Fruit fly (Drosophila melanogaster): ENCODE data around the gene CG42353.

The CG42353 gene

dm6 chrX:16148974-16149373, 44.2 kb upstream of the CG42353 start, which contains the start of gene disco-r (continued):
- peak in 1 of 2 experiments; percentile 42 for TF ChIP-seq Dfd (GFP tag; optimal IDR thresholded peaks at IDR 0.05)
- peak; percentile 0 for TF ChIP-seq cad (GFP tag; optimal IDR thresholded peaks at IDR 0.05)
- TF ChIP-seq Dip2 (GFP tag; IDR thresholded peaks at IDR 0.05): no peak
- no peak for TF ChIP-seq CG17328 (GFP tag; IDR thresholded peaks at IDR 0.05)
- peak; percentile 70 for TF ChIP-seq disco-r (GFP tag; optimal IDR thresholded peaks at IDR 0.05)
- TF ChIP-seq Abd-B (GFP tag; optimal IDR thresholded peaks at IDR 0.05): no peak
- 0 out of 2 replicates have a peak, but pooled peaks have one; percentile 41 for TF ChIP-seq hbn (GFP tag; IDR thresholded peaks at IDR 0.05; ENCODE audit: partially characterized antibody)
- no peak for TF ChIP-seq onecut (GFP tag; IDR thresholded peaks at IDR 0.05)
- TF ChIP-seq stc (GFP tag; IDR thresholded peaks at IDR 0.05): no peak
- TF ChIP-seq ttk (GFP tag; IDR thresholded peaks at IDR 0.05): no peak
- TF ChIP-seq sr (GFP tag; IDR thresholded peaks at IDR 0.05): peak; percentile 50; the same call in 1 of the 3 replicates
- no peak for TF ChIP-seq Antp (GFP tag; optimal IDR thresholded peaks at IDR 0.05)
- TF ChIP-seq CG11723 (GFP tag; optimal IDR thresholded peaks at IDR 0.05): no peak
- TF ChIP-seq Usf (GFP tag; optimal IDR thresholded peaks at IDR 0.05): no peak
- TF ChIP-seq ssp (GFP tag; IDR thresholded peaks at IDR 0.05): no peak
- no peak for TF ChIP-seq tgo (GFP tag; IDR thresholded peaks at IDR 0.05)
- peak; percentile 93 to 96 for TF ChIP-seq Trl (optimal IDR thresholded peaks at IDR 0.05)
- TF ChIP-seq Trl (GFP tag; optimal IDR thresholded peaks at IDR 0.05): peak; percentile 65
- TF ChIP-seq CG3847 (GFP tag; IDR thresholded peaks at IDR 0.05): no peak
- TF ChIP-seq CG4360 (GFP tag; IDR thresholded peaks at IDR 0.05): peak; percentile 89
- no peak for TF ChIP-seq pros (GFP tag; optimal IDR thresholded peaks at IDR 0.05)
- TF ChIP-seq her (GFP tag; optimal IDR thresholded peaks at IDR 0.05): no peak
- TF ChIP-seq CG4617 (GFP tag; optimal IDR thresholded peaks at IDR 0.05; ENCODE audit: borderline replicate concordance): no peak
- no peak for TF ChIP-seq ab (GFP tag; optimal IDR thresholded peaks at IDR 0.05)
- no peak for TF ChIP-seq CG15269 (tag; optimal IDR thresholded peaks at IDR 0.05)
- no peak for TF ChIP-seq kah (GFP tag; optimal IDR thresholded peaks at IDR 0.05)
- TF ChIP-seq chm (GFP tag; IDR thresholded peaks at IDR 0.05): no peak
- TF ChIP-seq ewg (GFP tag; optimal IDR thresholded peaks at IDR 0.05): peak; percentile 72
- no peak for TF ChIP-seq sug (tag; optimal IDR thresholded peaks at IDR 0.05)
- TF ChIP-seq Vsx1 (GFP tag; optimal IDR thresholded peaks at IDR 0.05): no peak
- no peak for TF ChIP-seq NK7.1 (GFP tag; optimal IDR thresholded peaks at IDR 0.05)
- TF ChIP-seq CG15479 (GFP tag; optimal IDR thresholded peaks at IDR 0.05): peak; percentile 8
- TF ChIP-seq Nf-YB (GFP tag; optimal IDR thresholded peaks at IDR 0.05): peak; percentile 98
- 0 out of 2 replicates have a peak, but pooled peaks have one; percentile 10 for TF ChIP-seq CG42726 (GFP tag; IDR thresholded peaks at IDR 0.05; ENCODE audit: partially characterized antibody)
- no peak for TF ChIP-seq Doc3 (GFP tag; IDR thresholded peaks at IDR 0.05; ENCODE audit: partially characterized antibody)
- no peak for TF ChIP-seq Hey (tag; optimal IDR thresholded peaks at IDR 0.05)
- TF ChIP-seq Dbx (GFP tag; IDR thresholded peaks at IDR 0.05): peak; percentile 25; the same call in 1 of the 3 replicates
- no peak for TF ChIP-seq CG1792 (GFP tag; optimal IDR thresholded peaks at IDR 0.05)
- peak; percentile 85 for TF ChIP-seq CG12155 (GFP tag; optimal IDR thresholded peaks at IDR 0.05)
- TF ChIP-seq CG1529 (GFP tag; optimal IDR thresholded peaks at IDR 0.05): no peak
- no peak; the same call in 2 of the 3 replicates for TF ChIP-seq CG34422 (GFP tag; IDR thresholded peaks at IDR 0.05)
- TF ChIP-seq CG2116 (GFP tag; optimal IDR thresholded peaks at IDR 0.05): no peak
- TF ChIP-seq CG31224 (GFP tag; IDR thresholded peaks at IDR 0.05): no peak
- TF ChIP-seq ap (GFP tag; IDR thresholded peaks at IDR 0.05): no peak
- 0 out of 2 replicates have a peak, but pooled peaks have one; percentile 16 for TF ChIP-seq Scr (GFP tag; IDR thresholded peaks at IDR 0.05; ENCODE audit: partially characterized antibody)
- TF ChIP-seq Rfx (GFP tag; IDR thresholded peaks at IDR 0.05): peak; percentile 22; the same call in 1 of the 2 replicates
- peak; percentile 76 for TF ChIP-seq Med (GFP tag)
- no peak for TF ChIP-seq CG6813 (GFP tag; optimal IDR thresholded peaks at IDR 0.05)
- no peak for TF ChIP-seq Sry-β (GFP tag; optimal IDR thresholded peaks at IDR 0.05)
- TF ChIP-seq bbx (GFP tag; IDR thresholded peaks at IDR 0.05; ENCODE audit: partially characterized antibody): peak; percentile 51; the same call in 1 of the 2 replicates
- peak; percentile 7 for TF ChIP-seq CG10543 (GFP tag; optimal IDR thresholded peaks at IDR 0.05)
